Fruit fly (Drosophila melanogaster): Measurements from ENCODE around the gene PGRP-SB1.

The PGRP-SB1 gene

DNA sequence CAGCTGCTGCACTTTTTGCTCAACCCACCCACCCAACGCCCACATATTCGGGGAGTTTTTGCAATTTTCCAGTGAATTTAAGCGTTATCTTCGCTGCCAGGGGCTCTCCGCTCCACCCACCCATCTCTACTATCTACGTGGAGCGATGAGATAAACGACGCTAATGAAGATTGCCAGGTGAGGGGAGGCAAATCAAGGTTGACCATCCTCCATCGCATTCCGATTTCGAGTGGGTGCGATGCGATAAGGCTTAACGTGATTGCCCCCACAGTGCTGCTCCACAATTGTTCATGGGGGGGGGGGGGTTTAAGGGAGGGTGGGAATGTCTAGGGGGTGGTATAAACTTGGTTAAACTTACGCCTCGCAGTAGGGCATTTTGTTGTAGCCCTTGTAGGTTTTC lies 33.9 kb downstream of the PGRP-SB1 start (continued):
- TF ChIP-seq otp (GFP tag; IDR thresholded peaks at IDR 0.05) (no peak), vnd (GFP tag; IDR thresholded peaks at IDR 0.05; ENCODE audit: partially characterized antibody) (peak; percentile 39; the same call in 1 of the 3 replicates), CG31365 (tag; optimal IDR thresholded peaks at IDR 0.05) (no peak), CG18599 (GFP tag; optimal IDR thresholded peaks at IDR 0.05) (no peak), corto (GFP tag; optimal IDR thresholded peaks at IDR 0.05) (no peak), ham (GFP tag; IDR thresholded peaks at IDR 0.05) (peak; percentile 75; the same call in 1 of the 2 replicates), run (tag; optimal IDR thresholded peaks at IDR 0.05) (no peak), klu (GFP tag; IDR thresholded peaks at IDR 0.05) (no peak), Ets97D (GFP tag; optimal IDR thresholded peaks at IDR 0.05) (no peak), CG11085 (GFP tag; IDR thresholded peaks at IDR 0.05) (no peak), CG4424 (GFP tag; optimal IDR thresholded peaks at IDR 0.05) (no peak), Doc3 (GFP tag; IDR thresholded peaks at IDR 0.05; ENCODE audit: partially characterized antibody) (no peak), CG8944 (GFP tag; optimal IDR thresholded peaks at IDR 0.05) (no peak), Sox102F (GFP tag; optimal IDR thresholded peaks at IDR 0.05) (no peak), gsb-n (tag; optimal IDR thresholded peaks at IDR 0.05) (no peak), CG10543 (GFP tag; optimal IDR thresholded peaks at IDR 0.05) (no peak), CG2199 (GFP tag; IDR thresholded peaks at IDR 0.05) (0 out of 3 replicates have a peak, but pooled peaks have one; percentile 57), dm (GFP tag; optimal IDR thresholded peaks at IDR 0.05) (no peak), Med (GFP tag) (no peak), CG8290 (GFP tag; optimal IDR thresholded peaks at IDR 0.05) (no peak), CG8290 (tag; optimal IDR thresholded peaks at IDR 0.05) (peak in 1 of 2 experiments; percentile 42), Taf1 (GFP tag; IDR thresholded peaks at IDR 0.05) (no peak), vvl (GFP tag; IDR thresholded peaks at IDR 0.05) (no peak), CoRest (tag; optimal IDR thresholded peaks at IDR 0.05) (no peak), Hey (tag; optimal IDR thresholded peaks at IDR 0.05) (peak; percentile 14), CG34376 (GFP tag; optimal IDR thresholded peaks at IDR 0.05) (no peak), sd (tag; optimal IDR thresholded peaks at IDR 0.05) (peak; percentile 99), ttk (GFP tag; IDR thresholded peaks at IDR 0.05) (peak; percentile 68)

dm6 chr3L:16690055-16690454 lies 37.7 kb downstream of the PGRP-SB1 start:
- TF ChIP-seq psq (GFP tag; optimal IDR thresholded peaks at IDR 0.05) (no peak), hkb (optimal IDR thresholded peaks at IDR 0.05) (no peak), hkb (GFP tag; IDR thresholded peaks at IDR 0.05) (no peak), CG4404 (GFP tag; IDR thresholded peaks at IDR 0.05) (no peak), kni (GFP tag; optimal IDR thresholded peaks at IDR 0.05) (peak; percentile 6), twi (tag; optimal IDR thresholded peaks at IDR 0.05) (no peak), Trl (optimal IDR thresholded peaks at IDR 0.05) (no peak), Trl (GFP tag; optimal IDR thresholded peaks at IDR 0.05) (no peak), B-H1 (GFP tag; IDR thresholded peaks at IDR 0.05) (no peak), abd-A (tag; optimal IDR thresholded peaks at IDR 0.05) (peak; percentile 7), Hr78 (GFP tag; optimal IDR thresholded peaks at IDR 0.05) (peak in 1 of 2 experiments; percentile 33), cg (GFP tag; optimal IDR thresholded peaks at IDR 0.05) (peak; percentile 60), Six4 (GFP tag; optimal IDR thresholded peaks at IDR 0.05) (no peak), Hmr (GFP tag; optimal IDR thresholded peaks at IDR 0.05) (no peak), Ravus (GFP tag; IDR thresholded peaks at IDR 0.05) (no peak), oc (tag; optimal IDR thresholded peaks at IDR 0.05) (peak; percentile 28), CG15073 (GFP tag; optimal IDR thresholded peaks at IDR 0.05) (no peak)

Data from whole organism, embryonic.